Worm (Caenorhabditis elegans): ENCODE results near the gene sms-1.

DNA sequence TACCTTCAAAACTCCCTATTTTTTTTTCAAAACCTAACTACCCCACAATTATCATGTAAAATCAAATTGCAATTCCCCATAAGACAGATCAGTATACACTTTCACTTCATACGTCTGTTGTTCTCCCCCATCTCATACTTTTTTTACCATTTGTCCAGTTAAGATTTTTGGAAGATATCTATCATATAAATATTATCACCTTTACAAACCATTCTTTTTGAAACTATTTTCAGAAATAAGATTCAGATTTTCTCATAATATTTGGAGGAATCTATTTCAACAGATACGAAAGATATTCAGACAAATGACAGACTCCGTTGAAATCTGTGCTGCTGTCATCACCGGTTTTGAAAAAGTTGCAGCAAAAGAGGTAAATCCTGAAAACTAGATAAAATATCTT is 29.8 kb upstream of the sms-1 start, which contains the start of gene M04B2.2:
- TF ChIP-seq ceh-9 (tag; optimal IDR thresholded peaks at IDR 0.05) (no peak), ceh-28 (tag; optimal IDR thresholded peaks at IDR 0.05) (no peak), unc-39 (tag; optimal IDR thresholded peaks at IDR 0.05) (no peak)
